Worm (Caenorhabditis elegans) whole organism, L4 larva: ENCODE data around the gene nhr-76.
A peak's percentile ranks its signal among the peaks of the same experiment; 100 is the strongest.

Experiments
- Y5F2A.4 ChIP-seq: fragments of 200-800 bp; sonication (Bioruptor generic); optimal IDR thresholded peaks from 2 replicates; lab custom pipeline; 2018; ENCODE audit warnings: mild to moderate bottlenecking, missing genetic modification characterization, missing compliant biosample characterization
- ZK546.5 ChIP-seq, 2 experiments: sonication (generic microtip); optimal IDR thresholded peaks; 2 replicates each; lab custom pipeline; 2017; ENCODE audit warnings: missing biosample characterization in 2 of 2, missing genetic modification characterization in 2 of 2
- ceh-44 ChIP-seq: fragments of 200-800 bp; sonication (Bioruptor generic); IDR thresholded peaks from 2 replicates; pipeline ENCODE4 v1.3.6; 2022; ENCODE audit warnings: missing genetic modification reagents, missing genetic modification characterization, missing compliant biosample characterization
- mes-2 ChIP-seq: sonication (generic microtip); optimal IDR thresholded peaks from 2 replicates; lab custom pipeline; 2016; ENCODE audit warnings: missing genotype, mild to moderate bottlenecking, missing genetic modification characterization, missing compliant biosample characterization; ENCODE audit not compliant: poor library complexity, severe bottlenecking
- set-16 ChIP-seq: fragments of 200-800 bp; sonication (Bioruptor generic); IDR thresholded peaks from 2 replicates; pipeline ENCODE4 v1.3.6; 2022; ENCODE audit warnings: missing genetic modification reagents, missing genetic modification characterization, missing compliant biosample characterization
- ztf-11 ChIP-seq: fragments of 150-350 bp; optimal IDR thresholded peaks from 2 replicates; lab custom pipeline; 2014; ENCODE audit warnings: missing biosample characterization, missing genetic modification characterization

- TF ChIP-seq ZK546.5 (tag; optimal IDR thresholded peaks at IDR 0.05; lab: Kevin White, UChicago): no peak
- TF ChIP-seq set-16 (GFP tag; lab: Robert Waterston, UW): 0 out of 2 replicates have a peak, but pooled peaks have one; percentile 7
- no peak for TF ChIP-seq Y5F2A.4
- no peak for TF ChIP-seq ceh-44 (GFP tag; lab: Robert Waterston, UW)
- TF ChIP-seq mes-2 (tag; lab: Kevin White, UChicago): no peak
- no peak for TF ChIP-seq ztf-11 (tag; lab: Kevin White, UChicago)
Measured at ce11 chrIV:592382-592781, 35.0 kb upstream of the nhr-76 start, which contains the start of gene C18H7.6.
